Fruit fly (Drosophila melanogaster) whole organism, embryonic: ENCODE data around the gene Parg.
A peak's percentile ranks its signal among the peaks of the same experiment; 100 is the strongest.

ENCODE experiments used
- Antp ChIP-seq: fragments of 200-800 bp; sonication (Bioruptor generic); optimal IDR thresholded peaks from 3 replicates; lab custom pipeline; 2016; ENCODE audit warnings: missing biosample characterization, missing genetic modification characterization
- Atf-2 ChIP-seq: fragments of 200-800 bp; sonication (Bioruptor generic); optimal IDR thresholded peaks from 2 replicates; lab custom pipeline; 2016; ENCODE audit warnings: missing biosample characterization, missing genetic modification characterization
- BEAF-32 ChIP-seq: fragments of 200-800 bp; sonication (Bioruptor generic); optimal IDR thresholded peaks from 3 replicates; lab custom pipeline; 2017; ENCODE audit warnings: missing biosample characterization, missing genetic modification characterization, mild to moderate bottlenecking, moderate library complexity, missing genetic modification reagents
- Bteb2 ChIP-seq: fragments of 200-800 bp; sonication (Bioruptor generic); optimal IDR thresholded peaks from 2 replicates; lab custom pipeline; 2016; ENCODE audit warnings: missing biosample characterization, missing genetic modification characterization
- CG11696 ChIP-seq: fragments of 200-800 bp; sonication (Bioruptor generic); IDR thresholded peaks from 2 replicates; pipeline ENCODE4 v1.3.6; 2022; ENCODE audit warnings: missing biosample characterization, missing genetic modification characterization
- CG12219 ChIP-seq: fragments of 200-800 bp; sonication (Bioruptor generic); optimal IDR thresholded peaks from 3 replicates; lab custom pipeline; 2018; ENCODE audit warnings: missing biosample characterization, mild to moderate bottlenecking, missing genetic modification characterization
- CG14667 ChIP-seq: fragments of 200-800 bp; sonication (Bioruptor generic); IDR thresholded peaks from 2 replicates; pipeline ENCODE4 v1.3.6; 2022; ENCODE audit warnings: missing biosample characterization, missing genetic modification characterization
- CG14710 ChIP-seq: fragments of 200-800 bp; sonication (Bioruptor generic); optimal IDR thresholded peaks from 3 replicates; lab custom pipeline; 2019; ENCODE audit warnings: missing biosample characterization, mild to moderate bottlenecking, missing genetic modification characterization, moderate library complexity
- CG14860 ChIP-seq: fragments of 200-800 bp; sonication (Bioruptor generic); IDR thresholded peaks from 3 replicates; pipeline ENCODE4 v1.3.6; 2022; ENCODE audit warnings: missing biosample characterization, missing genetic modification characterization; ENCODE audit not compliant: partially characterized antibody
- CG14965 ChIP-seq: fragments of 200-800 bp; sonication (Bioruptor generic); optimal IDR thresholded peaks from 2 replicates; lab custom pipeline; 2016; ENCODE audit warnings: missing biosample characterization, missing genetic modification characterization, borderline replicate concordance
- CG15696 ChIP-seq: fragments of 200-800 bp; sonication (Bioruptor generic); optimal IDR thresholded peaks from 2 replicates; lab custom pipeline; 2019; ENCODE audit warnings: missing biosample characterization, mild to moderate bottlenecking, missing genetic modification characterization, moderate library complexity
- CG18262 ChIP-seq: fragments of 200-800 bp; optimal IDR thresholded peaks from 3 replicates; lab custom pipeline; 2019; ENCODE audit warnings: missing biosample characterization, mild to moderate bottlenecking, missing genetic modification characterization, moderate library complexity
- CG30020 ChIP-seq: fragments of 200-800 bp; optimal IDR thresholded peaks from 2 replicates; lab custom pipeline; 2019; ENCODE audit warnings: missing biosample characterization, mild to moderate bottlenecking, missing genetic modification characterization, moderate library complexity
- CG3726 ChIP-seq: fragments of 200-800 bp; sonication (Bioruptor generic); IDR thresholded peaks from 3 replicates; pipeline ENCODE4, ENCODE4 v1.3.6; 2022; ENCODE audit warnings: missing biosample characterization, missing genetic modification characterization
- CG43689 ChIP-seq: fragments of 200-800 bp; sonication (Bioruptor generic); IDR thresholded peaks from 2 replicates; pipeline ENCODE4 v1.3.6; 2022; ENCODE audit warnings: missing biosample characterization, missing genetic modification characterization
- CG4404 ChIP-seq: fragments of 200-800 bp; sonication (Bioruptor generic); IDR thresholded peaks from 2 replicates; pipeline ENCODE4 v1.3.6; 2022; ENCODE audit warnings: missing biosample characterization, missing genetic modification characterization
- CG4424 ChIP-seq: fragments of 200-800 bp; sonication (Bioruptor generic); optimal IDR thresholded peaks from 3 replicates; lab custom pipeline; 2016; ENCODE audit warnings: missing biosample characterization, missing genetic modification characterization
- CG4730 ChIP-seq: fragments of 200-800 bp; sonication (Bioruptor generic); IDR thresholded peaks from 2 replicates; pipeline ENCODE4 v1.3.6; 2022; ENCODE audit warnings: missing biosample characterization, missing genetic modification characterization
- CG6854 ChIP-seq: fragments of 200-800 bp; sonication (Bioruptor generic); optimal IDR thresholded peaks from 3 replicates; lab custom pipeline; 2017; ENCODE audit warnings: missing biosample characterization, mild to moderate bottlenecking, missing genetic modification characterization
- CHES-1-like ChIP-seq: fragments of 200-800 bp; sonication (Bioruptor generic); optimal IDR thresholded peaks from 2 replicates; lab custom pipeline; 2016; ENCODE audit warnings: missing biosample characterization, missing genetic modification characterization
- CkIIα-i1 ChIP-seq: fragments of 200-800 bp; sonication (Bioruptor generic); IDR thresholded peaks from 2 replicates; pipeline ENCODE4 v1.3.6; 2022; ENCODE audit warnings: missing biosample characterization, missing genetic modification characterization
- D19B ChIP-seq: fragments of 200-800 bp; sonication (Bioruptor generic); optimal IDR thresholded peaks from 2 replicates; lab custom pipeline; 2017; ENCODE audit warnings: missing biosample characterization, mild to moderate bottlenecking, missing genetic modification characterization
- Deaf1 ChIP-seq: fragments of 200-800 bp; optimal IDR thresholded peaks from 3 replicates; lab custom pipeline; 2019; ENCODE audit warnings: missing biosample characterization, mild to moderate bottlenecking, missing genetic modification characterization, moderate library complexity
- Eip74EF ChIP-seq, 2 experiments: fragments of 200-800 bp in 1 of 2; fragments of >200 bp in 1 of 2; sonication (Bioruptor generic) in 1 of 2; optimal IDR thresholded peaks; 2 replicates each; lab custom pipeline; 2017 to 2019; ENCODE audit warnings: missing biosample characterization in 2 of 2, missing genetic modification characterization in 2 of 2, mild to moderate bottlenecking in 1 of 2, moderate library complexity in 1 of 2
- Gsc ChIP-seq: fragments of 200-800 bp; sonication (Bioruptor generic); IDR thresholded peaks from 2 replicates; pipeline ENCODE4 v1.3.6; 2022; ENCODE audit warnings: missing biosample characterization, missing genetic modification characterization
- Lpt ChIP-seq: fragments of >200 bp; optimal IDR thresholded peaks from 2 replicates; lab custom pipeline; 2018; ENCODE audit warnings: missing biosample characterization, missing genetic modification characterization
- Max ChIP-seq: fragments of 200-800 bp; sonication (Bioruptor generic); optimal IDR thresholded peaks from 2 replicates; lab custom pipeline; 2016; ENCODE audit warnings: missing biosample characterization, mild to moderate bottlenecking, missing genetic modification characterization
- Nf-YB ChIP-seq: fragments of 200-800 bp; sonication (Bioruptor generic); optimal IDR thresholded peaks from 3 replicates; lab custom pipeline; 2019; ENCODE audit warnings: missing biosample characterization, mild to moderate bottlenecking, missing genetic modification characterization, moderate library complexity
- Sox100B ChIP-seq: fragments of 200-800 bp; sonication (Bioruptor generic); optimal IDR thresholded peaks from 3 replicates; lab custom pipeline; 2018; ENCODE audit warnings: missing biosample characterization, mild to moderate bottlenecking, missing genetic modification characterization
- abd-A ChIP-seq: fragments of 200-800 bp; sonication (Bioruptor generic); optimal IDR thresholded peaks from 3 replicates; lab custom pipeline; 2019; ENCODE audit warnings: missing biosample characterization, mild to moderate bottlenecking, missing genetic modification characterization, moderate library complexity
- ac ChIP-seq: fragments of 200-800 bp; sonication (Bioruptor generic); optimal IDR thresholded peaks from 3 replicates; lab custom pipeline; 2017; ENCODE audit warnings: missing biosample characterization, mild to moderate bottlenecking, missing genetic modification characterization
- br ChIP-seq: fragments of >200 bp; optimal IDR thresholded peaks from 2 replicates; lab custom pipeline; 2017
- btn ChIP-seq: fragments of 200-800 bp; sonication (Bioruptor generic); optimal IDR thresholded peaks from 2 replicates; lab custom pipeline; 2016; ENCODE audit warnings: missing biosample characterization, missing genetic modification characterization
- caup ChIP-seq: fragments of 200-800 bp; sonication (Bioruptor generic); optimal IDR thresholded peaks from 3 replicates; lab custom pipeline; 2017; ENCODE audit warnings: missing biosample characterization, mild to moderate bottlenecking, missing genetic modification characterization, moderate library complexity; ENCODE audit not compliant: severe bottlenecking
- chn ChIP-seq: fragments of 200-800 bp; sonication (Bioruptor generic); optimal IDR thresholded peaks from 2 replicates; lab custom pipeline; 2016; ENCODE audit warnings: missing biosample characterization, missing genetic modification characterization
- ci ChIP-seq: fragments of 200-800 bp; sonication (Bioruptor generic); IDR thresholded peaks from 3 replicates; pipeline ENCODE4 v1.3.6; 2022; ENCODE audit warnings: missing biosample characterization, missing genetic modification characterization
- dan ChIP-seq: fragments of 200-800 bp; sonication (Bioruptor generic); IDR thresholded peaks from 2 replicates; pipeline ENCODE4 v1.3.6; 2022; ENCODE audit warnings: missing biosample characterization, missing genetic modification characterization
- gem ChIP-seq: fragments of 200-800 bp; sonication (Bioruptor generic); optimal IDR thresholded peaks from 2 replicates; lab custom pipeline; 2019; ENCODE audit warnings: missing biosample characterization, mild to moderate bottlenecking, missing genetic modification characterization, moderate library complexity
- jing ChIP-seq: fragments of 200-800 bp; sonication (Bioruptor generic); optimal IDR thresholded peaks from 2 replicates; lab custom pipeline; 2018; ENCODE audit warnings: missing biosample characterization, mild to moderate bottlenecking, missing genetic modification characterization
- ken ChIP-seq: fragments of 200-800 bp; sonication (Bioruptor generic); IDR thresholded peaks from 3 replicates; pipeline ENCODE4 v1.3.6; 2022; ENCODE audit warnings: missing biosample characterization, missing genetic modification characterization
- lov ChIP-seq, 2 experiments: fragments of 200-800 bp in 1 of 2; fragments of >200 bp in 1 of 2; sonication (Bioruptor generic) in 1 of 2; IDR thresholded peaks in 1 of 2; optimal IDR thresholded peaks in 1 of 2; 2 replicates in 1 of 2; 3 replicates in 1 of 2; pipeline versions ENCODE4 v1.3.6 to Lab custom; 2017 to 2022; ENCODE audit warnings: missing biosample characterization in 1 of 2, missing genetic modification characterization in 1 of 2
- nom ChIP-seq: fragments of 200-800 bp; sonication (Bioruptor generic); optimal IDR thresholded peaks from 2 replicates; lab custom pipeline; 2017; ENCODE audit warnings: missing biosample characterization, missing genetic modification characterization, mild to moderate bottlenecking, moderate library complexity, missing genetic modification reagents
- pan ChIP-seq, 4 experiments: fragments of >200 bp in 3 of 4; fragments of 200-800 bp in 1 of 4; sonication (Bioruptor generic) in 1 of 4; optimal IDR thresholded peaks in 3 of 4; IDR thresholded peaks in 1 of 4; 2 replicates each; pipeline versions ENCODE4 v1.3.6 to Lab custom; 2017 to 2022; ENCODE audit warnings: missing biosample characterization in 2 of 4, missing genetic modification characterization in 2 of 4, mixed read lengths in 1 of 4
- pb ChIP-seq: fragments of 200-800 bp; sonication (Bioruptor generic); optimal IDR thresholded peaks from 3 replicates; lab custom pipeline; 2016; ENCODE audit warnings: missing biosample characterization, missing genetic modification characterization
- pho ChIP-seq: fragments of 200-800 bp; sonication (Bioruptor generic); optimal IDR thresholded peaks from 2 replicates; lab custom pipeline; 2016; ENCODE audit warnings: missing biosample characterization, missing genetic modification characterization
- row ChIP-seq: fragments of 200-800 bp; sonication (Bioruptor generic); IDR thresholded peaks from 3 replicates; pipeline ENCODE4 v1.3.6; 2022; ENCODE audit warnings: missing biosample characterization, missing genetic modification characterization
- scrt ChIP-seq: fragments of 200-800 bp; sonication (Bioruptor generic); optimal IDR thresholded peaks from 2 replicates; lab custom pipeline; 2018; ENCODE audit warnings: missing biosample characterization, mild to moderate bottlenecking, missing genetic modification characterization, moderate library complexity
- tin ChIP-seq: fragments of 200-800 bp; sonication (Bioruptor generic); optimal IDR thresholded peaks from 3 replicates; lab custom pipeline; 2016; ENCODE audit warnings: missing biosample characterization, missing genetic modification characterization
- zfh2 ChIP-seq: fragments of 200-800 bp; sonication (Bioruptor generic); optimal IDR thresholded peaks from 2 replicates; lab custom pipeline; 2016; ENCODE audit warnings: missing biosample characterization, missing genetic modification characterization

Parg gene

DNA sequence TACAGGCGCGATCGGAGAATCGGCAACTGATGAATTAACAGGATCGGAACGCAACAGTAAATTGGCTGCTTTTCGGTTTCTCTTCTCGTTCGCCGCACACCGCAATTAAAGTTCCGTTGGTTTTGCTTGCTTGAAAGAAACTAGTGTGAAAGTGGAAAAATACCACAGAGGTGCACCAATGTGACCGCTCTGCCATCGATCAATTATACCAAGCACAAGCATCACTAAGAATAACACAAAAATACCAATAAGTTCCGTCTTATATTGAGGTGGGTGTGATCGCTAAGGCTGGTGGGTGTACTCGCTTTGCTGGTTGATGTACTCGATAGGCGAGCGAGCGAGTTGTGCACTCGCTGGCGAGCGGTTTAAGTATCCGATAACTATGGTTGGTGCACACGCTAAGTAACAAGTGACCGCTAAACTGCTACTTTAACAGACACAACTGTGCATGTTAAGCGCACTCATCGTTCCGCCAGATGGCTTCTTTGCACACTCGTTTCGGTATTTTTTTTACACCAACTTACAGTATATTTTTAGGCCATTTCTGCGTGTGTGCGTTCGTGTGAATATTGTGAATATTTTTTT lies 48.3 kb upstream of the Parg start, which contains the start of the genes Rala and Tlk (continued):
- TF ChIP-seq CG15696 (tag; lab: Kevin White, UChicago) = no peak
- TF ChIP-seq CHES-1-like (GFP tag; lab: Kevin White, UChicago) = peak; percentile 44
- 0 out of 3 replicates have a peak, but pooled peaks have one; percentile 37 for TF ChIP-seq ken
- no peak for TF ChIP-seq Max (GFP tag; lab: Kevin White, UChicago)
- no peak for TF ChIP-seq scrt (GFP tag; lab: Kevin White, UChicago)
- peak; percentile 7 for TF ChIP-seq Bteb2
- TF ChIP-seq caup (GFP tag; lab: Kevin White, UChicago) = peak; percentile 16
- TF ChIP-seq tin (GFP tag; lab: Kevin White, UChicago) = peak; percentile 20
- no peak for TF ChIP-seq CG43689
- TF ChIP-seq Lpt (GFP tag; lab: Kevin White, UChicago) = no peak
- peak; percentile 31 for TF ChIP-seq Antp (GFP tag; lab: Kevin White, UChicago)
- TF ChIP-seq CG6854 (GFP tag; lab: Kevin White, UChicago) = no peak
- no peak for TF ChIP-seq Sox100B
- no peak for TF ChIP-seq Atf-2 (GFP tag; lab: Kevin White, UChicago)
- no peak for TF ChIP-seq gem (tag; lab: Kevin White, UChicago)
- no peak for TF ChIP-seq chn
- TF ChIP-seq CG3726 (GFP tag; lab: Robert Waterston, UW) = no peak
- TF ChIP-seq D19B (GFP tag; lab: Kevin White, UChicago) = no peak
- no peak for TF ChIP-seq zfh2 (GFP tag; lab: Kevin White, UChicago)
- TF ChIP-seq CG12219 = no peak
- TF ChIP-seq CG4424 = no peak
- TF ChIP-seq br (lab: Kevin White, UChicago) = no peak
- no peak for TF ChIP-seq CG14965 (GFP tag; lab: Kevin White, UChicago)
- peak; percentile 7 for TF ChIP-seq abd-A (tag; lab: Kevin White, UChicago)
- peak; percentile 60; the same call in 2 of the 3 replicates for TF ChIP-seq ci (GFP tag; lab: Robert Waterston, UW)
- TF ChIP-seq CG14667 (GFP tag; lab: Robert Waterston, UW) = no peak
- TF ChIP-seq nom = peak; percentile 26
- no peak for TF ChIP-seq Gsc (GFP tag; lab: Robert Waterston, UW)
- TF ChIP-seq dan (GFP tag; lab: Robert Waterston, UW) = no peak
- no peak for TF ChIP-seq CG30020 (tag; lab: Kevin White, UChicago)
- no peak for TF ChIP-seq pb (GFP tag; lab: Kevin White, UChicago)
- TF ChIP-seq pan (optimal IDR thresholded peaks at IDR 0.05; lab: Kevin White, UChicago) = no peak
- peak in 1 of 2 experiments; percentile 54 for TF ChIP-seq pan (GFP tag; optimal IDR thresholded peaks at IDR 0.05 in 1 of 2, IDR thresholded peaks at IDR 0.05 in 1 of 2)
- peak; percentile 67 for TF ChIP-seq CG14710
- no peak for TF ChIP-seq CG11696 (GFP tag; lab: Robert Waterston, UW)
- no peak for TF ChIP-seq Nf-YB
- TF ChIP-seq CkIIα-i1 = no peak
- TF ChIP-seq pho = no peak
- no peak for TF ChIP-seq btn (GFP tag; lab: Kevin White, UChicago)
- no peak for TF ChIP-seq ac
- peak; percentile 45; the same call in 1 of the 3 replicates for TF ChIP-seq row (GFP tag; lab: Robert Waterston, UW)
- peak in 1 of 2 experiments; percentile 8 for TF ChIP-seq Eip74EF (GFP tag; optimal IDR thresholded peaks at IDR 0.05; lab: Kevin White, UChicago)
- TF ChIP-seq CG14860 (GFP tag; lab: Robert Waterston, UW) = 0 out of 3 replicates have a peak, but pooled peaks have one; percentile 14
- TF ChIP-seq CG18262 (tag; lab: Kevin White, UChicago) = no peak
- TF ChIP-seq lov (optimal IDR thresholded peaks at IDR 0.05; lab: Kevin White, UChicago) = no peak
- no peak for TF ChIP-seq lov (GFP tag; IDR thresholded peaks at IDR 0.05; lab: Robert Waterston, UW)
- no peak for TF ChIP-seq jing
- peak; percentile 64 for TF ChIP-seq BEAF-32 (GFP tag; lab: Kevin White, UChicago)
- TF ChIP-seq CG4730 (GFP tag; lab: Robert Waterston, UW) = no peak
- TF ChIP-seq CG4404 (GFP tag; lab: Robert Waterston, UW) = no peak
- peak; percentile 7 for TF ChIP-seq Deaf1
